Worm (Caenorhabditis elegans): ENCODE results near the gene clec-142.

Gene clec-142

DNA sequence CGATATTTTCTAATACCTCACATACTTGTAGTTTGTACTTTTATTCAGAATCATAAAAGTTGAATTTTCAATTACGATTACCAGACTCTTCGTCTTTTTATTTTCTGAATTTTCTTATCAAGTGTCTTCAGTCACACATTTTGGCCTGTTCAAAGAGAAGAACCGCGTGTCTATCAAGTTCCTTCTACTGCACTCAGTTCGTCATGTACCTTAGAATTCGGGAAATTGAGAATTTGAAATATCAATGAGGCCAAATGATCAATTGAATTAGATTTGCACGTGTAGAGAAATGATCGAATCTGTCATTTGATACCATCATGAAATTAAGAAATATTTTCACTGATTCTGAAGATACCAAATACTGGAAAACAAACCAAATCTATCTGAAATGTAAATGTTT lies 14.9 kb upstream of the clec-142 start:
- TF ChIP-seq lin-40 (tag; optimal IDR thresholded peaks at IDR 0.05) (no peak), F33H1.4 (GFP tag; IDR thresholded peaks at IDR 0.05) (no peak), ztf-28 (GFP tag; IDR thresholded peaks at IDR 0.05) (no peak), B0261.1 (tag; optimal IDR thresholded peaks at IDR 0.05) (no peak), ztf-26 (tag; optimal IDR thresholded peaks at IDR 0.05) (peak; percentile 30), nhr-80 (tag; optimal IDR thresholded peaks at IDR 0.05) (peak; percentile 47), unc-130 (GFP tag; optimal IDR thresholded peaks at IDR 0.05) (no peak)

DNA sequence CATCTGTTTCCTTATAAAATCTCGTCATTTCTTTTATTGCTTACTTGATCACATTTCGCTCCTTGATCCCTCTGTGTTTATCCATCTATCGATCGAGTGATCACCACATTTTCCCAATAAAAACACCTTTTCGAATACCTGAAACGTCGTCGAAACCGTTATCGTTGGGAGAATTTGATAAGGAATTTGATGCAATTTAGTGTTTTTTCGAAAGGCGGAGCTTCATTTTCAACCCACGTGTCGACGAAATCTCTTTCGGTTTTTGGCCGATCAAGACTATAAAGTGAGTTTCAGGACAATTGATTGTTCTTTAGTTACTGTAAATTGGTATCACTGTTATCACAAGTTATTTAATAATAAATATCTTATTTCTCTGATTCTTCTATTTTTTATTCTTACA lies 13.9 kb upstream of the clec-142 start, which contains the start of gene srdh-1:
Gene srdh-1, plus strand, starts transcription at position 43 of the 400 bp plus-strand sequence.
- no peak for TF ChIP-seq zim-3 (tag; optimal IDR thresholded peaks at IDR 0.05)
- TF ChIP-seq Y53G8AR.9 (GFP tag; conservative IDR thresholded peaks at IDR 0.05): no peak
- TF ChIP-seq Y53F4B.3 (GFP tag; IDR thresholded peaks at IDR 0.05): no peak
- no peak for TF ChIP-seq snpc-4 (GFP tag; optimal IDR thresholded peaks at IDR 0.05)
- no peak for TF ChIP-seq snpc-4 (tag; optimal IDR thresholded peaks at IDR 0.05)
- TF ChIP-seq F49E8.2 (tag; optimal IDR thresholded peaks at IDR 0.05; ENCODE audit: insufficient read depth): no peak
- TF ChIP-seq dpff-1 (tag; optimal IDR thresholded peaks at IDR 0.05): no peak
- TF ChIP-seq egl-44 (GFP tag; IDR thresholded peaks at IDR 0.05): no peak
- TF ChIP-seq lin-54 (GFP tag; optimal IDR thresholded peaks at IDR 0.05): no peak
- TF ChIP-seq Y95B8A.8 (GFP tag; IDR thresholded peaks at IDR 0.05): no peak
- no peak for TF ChIP-seq F37B4.10 (GFP tag; IDR thresholded peaks at IDR 0.05)
- TF ChIP-seq F23B12.7 (tag; optimal IDR thresholded peaks at IDR 0.05; ENCODE audit: insufficient read depth): no peak
- TF ChIP-seq ccch-3 (GFP tag; optimal IDR thresholded peaks at IDR 0.05): no peak
- TF ChIP-seq tlf-1 (GFP tag; optimal IDR thresholded peaks at IDR 0.05): no peak
- TF ChIP-seq dpl-1 (GFP tag; optimal IDR thresholded peaks at IDR 0.05): no peak

DNA sequence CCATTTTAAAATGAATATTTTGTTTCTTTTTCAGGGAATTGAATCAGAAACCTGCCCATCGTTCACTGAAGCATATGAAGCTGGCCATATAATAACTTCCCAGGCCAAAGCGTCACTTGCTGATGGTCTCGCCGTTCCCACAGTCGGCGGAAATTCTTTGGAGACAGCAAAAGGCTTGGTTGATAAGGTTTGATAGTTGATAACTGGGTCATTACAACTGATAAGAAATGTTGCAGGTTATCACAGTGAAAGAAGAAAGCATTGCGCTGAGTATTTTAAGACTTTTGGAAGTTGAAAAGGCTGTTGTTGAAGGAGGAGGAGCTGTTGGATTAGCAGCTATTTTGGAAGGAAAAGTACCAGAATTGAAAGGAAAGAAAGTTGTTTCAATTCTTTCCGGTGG lies 11.9 kb upstream of the clec-142 start:
- TF ChIP-seq tbp1 (GFP tag; optimal IDR thresholded peaks at IDR 0.05): no peak
- peak; percentile 79 for TF ChIP-seq nhr-80 (tag; optimal IDR thresholded peaks at IDR 0.05)
- no peak for TF ChIP-seq F57A8.1 (GFP tag; optimal IDR thresholded peaks at IDR 0.05)
- TF ChIP-seq ztf-18 (tag; optimal IDR thresholded peaks at IDR 0.05): no peak
- no peak for TF ChIP-seq bed-2 (GFP tag; IDR thresholded peaks at IDR 0.05)
- peak; percentile 44; the same call in 1 of the 2 replicates for TF ChIP-seq dox-1 (GFP tag; IDR thresholded peaks at IDR 0.05)
- no peak for TF ChIP-seq lin-26 (GFP tag; IDR thresholded peaks at IDR 0.05)
- TF ChIP-seq B0019.2 (GFP tag; conservative IDR thresholded peaks at IDR 0.05): no peak
- no peak for TF ChIP-seq B0261.1 (tag; optimal IDR thresholded peaks at IDR 0.05)
- TF ChIP-seq madf-10 (tag; optimal IDR thresholded peaks at IDR 0.05): no peak
- no peak for TF ChIP-seq hlh-12 (tag; optimal IDR thresholded peaks at IDR 0.05)
- no peak for TF ChIP-seq lsl-1 (GFP tag; optimal IDR thresholded peaks at IDR 0.05)
- TF ChIP-seq ceh-27 (GFP tag; optimal IDR thresholded peaks at IDR 0.05): no peak

DNA sequence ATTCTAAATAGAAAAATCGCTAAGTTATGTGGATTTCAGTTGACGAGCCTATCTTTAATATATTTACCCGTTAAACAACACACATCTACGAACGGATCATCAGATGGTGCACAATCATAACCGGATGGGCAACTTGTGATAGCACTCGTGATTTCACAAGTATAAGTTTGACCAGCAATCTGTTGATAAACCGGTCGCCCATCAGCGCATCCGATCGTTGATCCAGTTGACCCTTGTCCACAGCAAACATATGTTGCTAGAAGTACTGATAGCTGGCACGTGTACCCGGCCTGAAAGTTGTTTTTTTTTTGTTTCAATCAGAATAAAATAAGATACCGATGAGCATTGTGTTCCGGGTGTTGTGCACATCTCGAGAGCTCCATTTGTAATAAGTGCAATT lies 10.8 kb upstream of the clec-142 start:
- TF ChIP-seq tbx-9 (tag; optimal IDR thresholded peaks at IDR 0.05; ENCODE audit: borderline replicate concordance) (no peak), ccch-3 (GFP tag; optimal IDR thresholded peaks at IDR 0.05) (no peak), lin-54 (GFP tag; optimal IDR thresholded peaks at IDR 0.05) (no peak), lin-26 (GFP tag; IDR thresholded peaks at IDR 0.05) (0 out of 2 replicates have a peak, but pooled peaks have one; percentile 64), ztf-18 (tag; optimal IDR thresholded peaks at IDR 0.05) (no peak), ZK185.1 (tag; optimal IDR thresholded peaks at IDR 0.05; ENCODE audit: poor library complexity, severe bottlenecking) (no peak)

Measured in whole organism, young adult.